Worm (Caenorhabditis elegans) whole organism, L4 larva: Measurements from ENCODE around the gene F36G3.2.
A peak's percentile ranks its signal among the peaks of the same experiment; 100 is the strongest.

Experiments
- F44E2.7 ChIP-seq: fragments of 200-800 bp; sonication (Bioruptor generic); IDR thresholded peaks from 2 replicates; pipeline ENCODE4 v2.1.2; 2022; ENCODE audit warnings: missing genetic modification characterization, missing compliant biosample characterization
- aha-1 ChIP-seq: fragments of 150-350 bp; peaks from one replicate; lab custom pipeline; 2014; ENCODE audit warnings: missing biosample characterization, missing genetic modification characterization
- ceh-20 ChIP-seq: fragments of 200-800 bp; sonication (Bioruptor generic); IDR thresholded peaks from 2 replicates; pipeline ENCODE4 v1.3.6; 2022; ENCODE audit warnings: missing genetic modification reagents, missing genetic modification characterization, missing compliant biosample characterization
- ceh-44 ChIP-seq: fragments of 200-800 bp; sonication (Bioruptor generic); IDR thresholded peaks from 2 replicates; pipeline ENCODE4 v1.3.6; 2022; ENCODE audit warnings: missing genetic modification reagents, missing genetic modification characterization, missing compliant biosample characterization
- cey-2 ChIP-seq: sonication (generic microtip); optimal IDR thresholded peaks from 3 replicates; lab custom pipeline; 2017; ENCODE audit warnings: missing genetic modification characterization, mild to moderate bottlenecking, missing compliant biosample characterization, antibody characterized with exemption, borderline replicate concordance; ENCODE audit not compliant: insufficient read depth
- daf-16 ChIP-seq, 3 experiments: sonication (generic microtip); optimal IDR thresholded peaks; 2 replicates each; lab custom pipeline; 2016 to 2017; ENCODE audit warnings: missing genetic modification characterization in 3 of 3, missing genetic modification reagents in 3 of 3, mild to moderate bottlenecking in 2 of 3, missing compliant biosample characterization in 2 of 3, missing biosample characterization in 1 of 3, moderate library complexity in 1 of 3
- dmd-6 ChIP-seq: fragments of 200-800 bp; sonication (Bioruptor generic); IDR thresholded peaks from 2 replicates; pipeline ENCODE4 v1.3.6; 2022; ENCODE audit warnings: missing genetic modification reagents, missing genetic modification characterization, missing compliant biosample characterization
- dmd-9 ChIP-seq: fragments of 200-800 bp; sonication (Bioruptor generic); IDR thresholded peaks from 2 replicates; pipeline ENCODE4 v1.3.6; 2022; ENCODE audit warnings: missing genetic modification reagents, missing genetic modification characterization, missing compliant biosample characterization
- dve-1 ChIP-seq: sonication (generic microtip); optimal IDR thresholded peaks from 2 replicates; lab custom pipeline; 2017; ENCODE audit warnings: antibody characterized with exemption, mild to moderate bottlenecking, missing genetic modification characterization, missing compliant biosample characterization; ENCODE audit not compliant: insufficient read depth
- hlh-11 ChIP-seq: fragments of 200-800 bp; sonication (Bioruptor generic); optimal IDR thresholded peaks from 2 replicates; lab custom pipeline; 2018; ENCODE audit warnings: mild to moderate bottlenecking, missing genetic modification characterization, missing compliant biosample characterization
- hlh-30 ChIP-seq: sonication (generic microtip); optimal IDR thresholded peaks from 2 replicates; lab custom pipeline; 2017; ENCODE audit warnings: antibody characterized with exemption, mild to moderate bottlenecking, missing genetic modification characterization, missing compliant biosample characterization; ENCODE audit not compliant: insufficient read depth
- hmg-1.1 ChIP-seq: fragments of 200-800 bp; sonication (Bioruptor generic); IDR thresholded peaks from 2 replicates; pipeline ENCODE4 v1.3.6; 2022; ENCODE audit warnings: missing genetic modification reagents, missing genetic modification characterization, missing compliant biosample characterization
- lin-1 ChIP-seq: fragments of 200-800 bp; sonication (Bioruptor generic); IDR thresholded peaks from 2 replicates; pipeline ENCODE4 v1.3.6; 2022; ENCODE audit warnings: missing genetic modification reagents, missing genetic modification characterization, missing compliant biosample characterization
- lin-13 ChIP-seq: fragments of 150-350 bp; optimal IDR thresholded peaks from 2 replicates; lab custom pipeline; 2014; ENCODE audit warnings: missing biosample characterization, missing genetic modification reagents, missing genetic modification characterization
- lin-38 ChIP-seq: fragments of 200-800 bp; sonication (Bioruptor generic); IDR thresholded peaks from 2 replicates; pipeline ENCODE4 v1.3.6; 2022; ENCODE audit warnings: missing genetic modification reagents, missing genetic modification characterization, missing compliant biosample characterization
- lsy-2 ChIP-seq, 2 experiments: fragments of 150-350 bp in 1 of 2; sonication (generic microtip) in 1 of 2; optimal IDR thresholded peaks; 2 replicates each; lab custom pipeline; 2014 to 2017; ENCODE audit warnings: missing biosample characterization in 2 of 2, missing genetic modification characterization in 2 of 2
- madf-5 ChIP-seq, 2 experiments: fragments of 200-800 bp; sonication (Bioruptor generic); IDR thresholded peaks; 2 replicates each; pipeline ENCODE4 v1.3.6; 2022; ENCODE audit warnings: missing compliant biosample characterization in 2 of 2, missing genetic modification characterization in 2 of 2
- mes-2 ChIP-seq: sonication (generic microtip); optimal IDR thresholded peaks from 2 replicates; lab custom pipeline; 2016; ENCODE audit warnings: missing genotype, mild to moderate bottlenecking, missing genetic modification characterization, missing compliant biosample characterization; ENCODE audit not compliant: poor library complexity, severe bottlenecking
- mxl-3 ChIP-seq: fragments of 200-800 bp; sonication (Bioruptor generic); optimal IDR thresholded peaks from 2 replicates; lab custom pipeline; 2018; ENCODE audit warnings: mild to moderate bottlenecking, missing genetic modification characterization, missing compliant biosample characterization
- nhr-102 ChIP-seq: sonication (generic microtip); optimal IDR thresholded peaks from 2 replicates; lab custom pipeline; 2016; ENCODE audit warnings: mild to moderate bottlenecking, missing genetic modification characterization, moderate library complexity, missing compliant biosample characterization
- nhr-28 ChIP-seq: fragments of 150-350 bp; optimal IDR thresholded peaks from 2 replicates; lab custom pipeline; 2014; ENCODE audit warnings: missing biosample characterization, missing genetic modification characterization
- nhr-42 ChIP-seq: fragments of 200-800 bp; sonication (Bioruptor generic); IDR thresholded peaks from 2 replicates; pipeline ENCODE4 v1.3.6; 2022; ENCODE audit warnings: missing genetic modification characterization, missing compliant biosample characterization
- nhr-6 ChIP-seq: fragments of 150-350 bp; optimal IDR thresholded peaks from 2 replicates; lab custom pipeline; 2014; ENCODE audit warnings: missing biosample characterization, missing genetic modification characterization
- pha-4 ChIP-seq, 2 experiments: fragments of 150-350 bp in 1 of 2; fragments of 200-800 bp in 1 of 2; sonication (Bioruptor generic) in 1 of 2; IDR thresholded peaks in 1 of 2; optimal IDR thresholded peaks in 1 of 2; 2 replicates each; pipeline versions ENCODE4 v1.3.6 to Lab custom; 2014 to 2022; ENCODE audit warnings: missing genetic modification characterization in 2 of 2, missing genetic modification reagents in 2 of 2, missing biosample characterization in 1 of 2, missing compliant biosample characterization in 1 of 2
- php-3 ChIP-seq: fragments of 200-800 bp; sonication (Bioruptor generic); IDR thresholded peaks from 2 replicates; pipeline ENCODE4 v1.3.6; 2022; ENCODE audit warnings: missing genetic modification reagents, missing genetic modification characterization, missing compliant biosample characterization
- pqm-1 ChIP-seq: sonication (generic microtip); optimal IDR thresholded peaks from 2 replicates; lab custom pipeline; 2017; ENCODE audit warnings: missing biosample characterization, missing genetic modification characterization
- saeg-2 ChIP-seq: fragments of 200-800 bp; sonication (Bioruptor generic); IDR thresholded peaks from 2 replicates; pipeline ENCODE4 v1.3.6; 2022; ENCODE audit warnings: missing genetic modification reagents, missing genetic modification characterization, missing compliant biosample characterization
- spr-1 ChIP-seq: sonication (generic microtip); optimal IDR thresholded peaks from 2 replicates; lab custom pipeline; 2016; ENCODE audit warnings: mild to moderate bottlenecking, missing genetic modification characterization, missing compliant biosample characterization
- tag-97 ChIP-seq: fragments of 200-800 bp; sonication (Bioruptor generic); IDR thresholded peaks from 2 replicates; pipeline ENCODE4 v1.3.6; 2022; ENCODE audit warnings: missing genetic modification characterization, missing compliant biosample characterization
- unc-62 ChIP-seq, 3 experiments: fragments of 150-350 bp in 1 of 3; sonication (generic microtip); optimal IDR thresholded peaks in 2 of 3; peaks in 1 of 3; 1 replicate in 1 of 3; 2 replicates in 2 of 3; lab custom pipeline; 2014 to 2017; ENCODE audit warnings: missing biosample characterization in 3 of 3, missing genetic modification characterization in 3 of 3, missing genetic modification reagents in 3 of 3, missing genotype in 1 of 3
- zip-11 ChIP-seq: fragments of 200-800 bp; sonication (Bioruptor generic); IDR thresholded peaks from 2 replicates; pipeline ENCODE4 v1.3.6; 2022; ENCODE audit warnings: missing genetic modification characterization, missing compliant biosample characterization
- zip-2 ChIP-seq: fragments of 150-350 bp; optimal IDR thresholded peaks from 2 replicates; lab custom pipeline; 2014; ENCODE audit warnings: missing biosample characterization, missing genetic modification characterization

F36G3.2 gene

DNA sequence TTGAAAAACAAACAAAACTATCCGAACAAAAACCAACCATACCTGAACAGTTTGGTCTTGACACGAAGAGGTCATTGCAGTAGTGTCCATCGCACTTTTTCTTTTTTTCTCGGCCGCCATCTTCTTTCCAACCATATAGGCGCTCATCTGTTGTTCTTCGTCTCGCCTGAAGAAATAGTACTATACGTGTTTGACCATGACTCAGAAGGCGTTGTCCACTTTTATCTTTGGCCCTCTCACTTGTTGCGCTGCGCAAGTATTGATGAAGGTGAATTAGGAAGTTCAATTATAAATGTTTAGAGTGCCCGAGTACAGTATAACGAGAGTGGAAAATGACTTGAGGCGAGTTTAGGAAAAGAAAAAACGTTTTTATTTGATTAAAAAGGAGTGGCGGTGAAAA, 8.2 kb downstream of the F36G3.2 start:
- TF ChIP-seq lin-13 (GFP tag; lab: Kevin White, UChicago) (no peak), nhr-6 (tag; lab: Kevin White, UChicago) (peak; percentile 52), aha-1 (tag; lab: Kevin White, UChicago) (peak; percentile 22), tag-97 (GFP tag; lab: Robert Waterston, UW) (no peak), hlh-11 (tag; lab: Kevin White, UChicago) (peak; percentile 1), mes-2 (tag; lab: Kevin White, UChicago) (peak; percentile 20)

DNA sequence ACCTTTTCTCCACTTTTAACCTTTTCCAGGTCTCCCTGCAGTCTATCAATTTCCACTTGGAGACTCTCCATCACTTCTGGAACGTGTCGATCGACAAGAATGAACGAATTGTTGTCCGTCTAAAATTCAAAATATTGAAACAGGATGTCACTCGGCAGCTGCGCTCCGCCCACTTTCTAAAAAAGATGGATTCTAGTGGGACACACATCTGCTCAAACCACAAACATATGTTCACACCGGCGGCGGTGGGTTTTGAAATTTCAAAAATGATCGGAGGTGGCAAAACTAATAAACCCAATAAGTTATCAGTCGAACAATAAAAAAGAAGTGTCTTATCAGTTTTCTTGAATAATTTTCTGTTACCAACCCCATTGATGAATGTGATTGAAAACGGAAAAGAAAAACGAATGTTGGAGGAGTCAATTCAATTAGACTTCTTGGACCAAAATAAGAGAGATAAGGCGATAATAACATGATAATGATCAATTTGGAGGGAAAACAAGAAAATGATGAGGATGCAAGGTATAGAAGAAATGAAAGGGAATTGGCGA, 11.6 kb downstream of the F36G3.2 start:
- TF ChIP-seq unc-62 (GFP tag; optimal IDR thresholded peaks at IDR 0.05 in 1 of 2; lab: Kevin White, UChicago), result peak in 1 of 2 experiments; percentile 10
- TF ChIP-seq unc-62 (tag; optimal IDR thresholded peaks at IDR 0.05; lab: Kevin White, UChicago), result no peak
- TF ChIP-seq dmd-6 (GFP tag; lab: Robert Waterston, UW), result peak; percentile 23; the same call in 1 of the 2 replicates
- no peak for TF ChIP-seq saeg-2 (GFP tag; lab: Robert Waterston, UW)
- no peak for TF ChIP-seq F44E2.7
- TF ChIP-seq cey-2 (tag; lab: Kevin White, UChicago), result no peak
- TF ChIP-seq php-3 (GFP tag; lab: Robert Waterston, UW), result peak; percentile 10; the same call in 1 of the 2 replicates
- TF ChIP-seq spr-1 (tag; lab: Kevin White, UChicago), result no peak
- peak; percentile 58 for TF ChIP-seq pqm-1 (tag; lab: Kevin White, UChicago)
- TF ChIP-seq daf-16 (GFP tag; optimal IDR thresholded peaks at IDR 0.05; lab: Kevin White, UChicago), result no peak
- peak; percentile 41 for TF ChIP-seq daf-16 (tag; optimal IDR thresholded peaks at IDR 0.05; lab: Kevin White, UChicago)
- peak; percentile 44 for TF ChIP-seq aha-1 (tag; lab: Kevin White, UChicago)
- TF ChIP-seq lin-1 (GFP tag; lab: Robert Waterston, UW), result no peak
- no peak for TF ChIP-seq nhr-42 (GFP tag; lab: Robert Waterston, UW)

DNA sequence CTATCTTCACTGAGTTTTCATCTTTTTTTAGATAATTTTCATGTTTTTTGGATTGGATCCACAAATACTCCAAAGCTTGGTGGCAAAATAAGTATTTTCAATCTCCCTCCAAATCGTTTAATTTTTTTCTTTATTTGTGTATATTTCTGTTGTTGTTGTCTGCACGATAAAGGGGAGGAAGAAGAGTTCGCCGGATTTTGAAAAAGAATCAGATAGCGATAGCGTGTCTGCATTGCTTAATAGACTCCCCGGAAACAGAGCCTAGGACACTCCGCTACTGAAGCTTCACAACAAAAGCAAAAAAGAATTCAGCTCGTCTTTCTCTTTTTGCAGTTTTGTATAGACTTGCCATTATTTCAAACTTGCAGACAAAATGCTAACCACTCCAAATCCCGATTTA, 16.6 kb downstream of the F36G3.2 start, which contains the start of gene T09B9.5:
TSS of gene T09B9.5 (plus strand) at position 301 of the 400 bp plus-strand sequence.
- no peak for TF ChIP-seq spr-1 (tag; lab: Kevin White, UChicago)
- TF ChIP-seq lsy-2 (tag; optimal IDR thresholded peaks at IDR 0.05; lab: Kevin White, UChicago), result no peak
- no peak for TF ChIP-seq dmd-9 (GFP tag; lab: Robert Waterston, UW)
- no peak for TF ChIP-seq mxl-3 (GFP tag; lab: Kevin White, UChicago)
- 0 out of 2 replicates have a peak, but pooled peaks have one; percentile 69 for TF ChIP-seq tag-97 (GFP tag; lab: Robert Waterston, UW)
- TF ChIP-seq, all 104 proteins: peak for 1

DNA sequence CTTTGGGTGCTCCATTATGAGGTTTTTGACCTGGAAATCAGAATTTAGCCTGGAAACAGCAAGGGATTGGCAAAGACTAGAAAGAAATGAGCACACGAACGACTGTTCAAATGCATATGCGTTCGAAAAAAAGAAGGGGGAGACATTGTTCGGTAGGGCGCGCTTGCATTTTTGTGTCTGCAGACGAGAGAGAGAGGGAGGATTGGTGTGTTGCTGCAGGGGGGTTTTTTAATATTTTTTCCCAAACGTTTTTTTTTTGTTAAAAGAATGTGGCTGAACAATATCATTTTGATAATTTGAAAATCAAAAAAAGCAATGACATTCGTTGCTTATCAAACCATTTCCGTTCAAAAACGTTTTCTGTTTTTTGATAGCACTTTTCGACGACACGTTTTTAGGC, 19.8 kb downstream of the F36G3.2 start, which contains the start of gene T09B9.4:
TSS of gene T09B9.4 (minus strand) at position 30 of the 400 bp plus-strand sequence.
- TF ChIP-seq daf-16 (GFP tag; optimal IDR thresholded peaks at IDR 0.05; lab: Kevin White, UChicago) (no peak), daf-16 (tag; optimal IDR thresholded peaks at IDR 0.05; lab: Kevin White, UChicago) (peak; percentile 21), hlh-30 (tag; lab: Kevin White, UChicago) (peak; percentile 50), ceh-44 (no peak), nhr-6 (tag; lab: Kevin White, UChicago) (peak; percentile 20), hmg-1.1 (GFP tag; lab: Robert Waterston, UW) (0 out of 2 replicates have a peak, but pooled peaks have one; percentile 36), madf-5 (GFP tag; IDR thresholded peaks at IDR 0.05; lab: Robert Waterston, UW) (no peak), lin-38 (GFP tag; lab: Robert Waterston, UW) (peak; percentile 89), pha-4 (GFP tag; IDR thresholded peaks at IDR 0.05; lab: Robert Waterston, UW) (no peak), pha-4 (tag; optimal IDR thresholded peaks at IDR 0.05; lab: Kevin White, UChicago) (peak; percentile 32), zip-2 (tag; lab: Kevin White, UChicago) (no peak), mxl-3 (GFP tag; lab: Kevin White, UChicago) (no peak), zip-11 (GFP tag; lab: Robert Waterston, UW) (no peak), hlh-11 (tag; lab: Kevin White, UChicago) (peak; percentile 31), nhr-102 (tag; lab: Kevin White, UChicago) (no peak), nhr-28 (tag; lab: Kevin White, UChicago) (peak; percentile 8), cey-2 (tag; lab: Kevin White, UChicago) (no peak), ceh-20 (GFP tag; lab: Robert Waterston, UW) (no peak), pqm-1 (tag; lab: Kevin White, UChicago) (peak; percentile 44), mes-2 (tag; lab: Kevin White, UChicago) (no peak), dve-1 (tag; lab: Kevin White, UChicago) (peak; percentile 23), dmd-6 (GFP tag; lab: Robert Waterston, UW) (peak; percentile 31; the same call in 1 of the 2 replicates)
